Worm (Caenorhabditis elegans): ENCODE measurements around the gene Y39E4B.5.
A peak's percentile ranks its signal among the peaks of the same experiment; 100 is the strongest.

Y39E4B.5 gene

ce11 chrIII:13152697-13153391, 16.9 kb upstream of the Y39E4B.5 start, which contains the start of gene Y39E4B.10 (continued):
- TF ChIP-seq T20F7.1 (GFP tag; optimal IDR thresholded peaks at IDR 0.05) (no peak), ceh-32 (tag; optimal IDR thresholded peaks at IDR 0.05; ENCODE audit: poor library complexity) (no peak), fkh-10 (GFP tag; optimal IDR thresholded peaks at IDR 0.05) (no peak), F44E2.7 (GFP tag; IDR thresholded peaks at IDR 0.05) (no peak), nhr-237 (tag; optimal IDR thresholded peaks at IDR 0.05) (no peak), lsy-2 (tag; optimal IDR thresholded peaks at IDR 0.05) (peak in 1 of 2 experiments; percentile 61), aly-2 (tag; optimal IDR thresholded peaks at IDR 0.05) (no peak), mxl-2 (GFP tag; conservative IDR thresholded peaks at IDR 0.05) (no peak)

DNA sequence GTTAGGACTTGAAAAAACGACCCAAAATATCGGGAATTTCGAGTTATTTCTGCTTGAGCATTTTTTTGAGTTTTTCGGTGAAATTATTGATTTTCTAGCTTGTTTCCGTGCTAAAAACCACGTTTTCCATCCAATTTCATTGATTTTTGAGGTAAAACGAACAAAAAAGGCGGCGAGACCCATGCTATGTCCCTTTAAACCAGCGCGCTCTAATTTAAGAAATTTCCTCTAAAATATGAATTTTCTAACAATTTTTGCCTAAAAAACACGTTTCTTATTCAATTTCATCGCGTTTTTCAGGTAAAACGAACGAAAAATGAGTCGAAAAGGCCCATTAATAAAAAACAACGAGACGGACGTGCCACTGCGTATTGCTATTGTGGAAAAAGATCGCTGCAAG, 16.2 kb upstream of the Y39E4B.5 start, which contains the start of gene abce-1:
abce-1 (plus strand) TSS at position 301 of the 400 bp plus-strand sequence.
- no peak for TF ChIP-seq lin-15B (tag; optimal IDR thresholded peaks at IDR 0.05)
- TF ChIP-seq ztf-11 (tag; optimal IDR thresholded peaks at IDR 0.05) = no peak
- no peak for TF ChIP-seq nhr-111 (GFP tag; optimal IDR thresholded peaks at IDR 0.05)
- TF ChIP-seq spr-3 (GFP tag; optimal IDR thresholded peaks at IDR 0.05) = no peak
- no peak for TF ChIP-seq rbr-2 (tag; optimal IDR thresholded peaks at IDR 0.05)
- TF ChIP-seq madf-5 (GFP tag; IDR thresholded peaks at IDR 0.05) = no peak
- no peak for TF ChIP-seq daf-19 (GFP tag; conservative IDR thresholded peaks at IDR 0.05)
- no peak for TF ChIP-seq D1046.2 (GFP tag; IDR thresholded peaks at IDR 0.05)
- TF ChIP-seq saeg-2 (GFP tag; IDR thresholded peaks at IDR 0.05) = no peak
- no peak for TF ChIP-seq nhr-77 (tag; optimal IDR thresholded peaks at IDR 0.05)

DNA sequence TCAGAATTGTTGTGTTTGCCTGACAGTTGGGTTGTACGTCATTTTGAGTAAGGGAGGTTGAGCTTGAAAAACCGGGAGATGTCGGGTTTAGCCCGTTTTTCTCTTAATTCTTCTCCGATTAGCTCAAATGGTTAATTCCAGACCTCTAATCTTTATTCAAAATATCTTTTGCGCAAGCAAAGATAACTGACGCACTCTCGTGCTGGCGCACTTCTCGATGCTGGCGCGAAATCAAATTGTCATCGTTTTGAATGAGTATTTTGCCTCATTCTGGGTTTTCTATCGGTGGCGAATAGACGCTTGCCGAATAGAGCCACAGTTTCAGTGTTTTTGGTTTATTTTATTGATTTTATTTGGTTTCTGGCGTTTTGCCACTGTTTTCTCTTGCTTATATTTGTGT, 9.1 kb upstream of the Y39E4B.5 start:
- TF ChIP-seq dmd-9 (GFP tag; IDR thresholded peaks at IDR 0.05) = no peak
- TF ChIP-seq zfp-2 (tag; optimal IDR thresholded peaks at IDR 0.05) = no peak
- no peak for TF ChIP-seq Y5F2A.4 (GFP tag; optimal IDR thresholded peaks at IDR 0.05)
- peak; percentile 46 for TF ChIP-seq mes-2 (tag; optimal IDR thresholded peaks at IDR 0.05; ENCODE audit: poor library complexity, severe bottlenecking)
- TF ChIP-seq egl-43 (GFP tag; IDR thresholded peaks at IDR 0.05) = no peak
- no peak for TF ChIP-seq Y48G9A.11 (GFP tag; IDR thresholded peaks at IDR 0.05)
- TF ChIP-seq lin-1 (GFP tag; IDR thresholded peaks at IDR 0.05) = no peak
- TF ChIP-seq dpl-1 (GFP tag; optimal IDR thresholded peaks at IDR 0.05) = peak; percentile 55
- TF ChIP-seq pqm-1 (tag; optimal IDR thresholded peaks at IDR 0.05) = no peak
- no peak for TF ChIP-seq nhr-48 (tag; optimal IDR thresholded peaks at IDR 0.05)
- TF ChIP-seq lir-3 (tag; optimal IDR thresholded peaks at IDR 0.05) = no peak
- no peak for TF ChIP-seq ZK337.2 (GFP tag; IDR thresholded peaks at IDR 0.05)
- TF ChIP-seq lin-38 (GFP tag; IDR thresholded peaks at IDR 0.05) = peak; percentile 79
- no peak for TF ChIP-seq ceh-82 (tag; optimal IDR thresholded peaks at IDR 0.05)

DNA sequence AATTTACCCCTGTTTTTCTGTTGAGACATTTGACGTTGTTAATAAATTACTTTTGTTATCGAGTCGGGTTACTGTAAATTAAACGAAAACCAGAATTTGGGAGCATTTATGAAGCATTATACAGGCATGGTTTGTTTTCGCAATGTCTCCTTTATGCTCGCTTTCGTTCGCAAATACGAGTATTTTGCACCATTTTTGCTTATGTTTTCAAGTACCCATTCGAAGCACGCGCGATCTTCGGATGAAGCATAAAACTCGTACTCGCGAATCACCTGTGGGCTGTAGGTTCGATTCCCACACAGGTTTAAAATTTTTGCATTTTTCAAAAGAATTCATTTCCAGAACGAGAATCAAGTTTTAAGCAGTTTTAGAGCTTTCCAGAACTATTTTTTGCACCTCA, 4.8 kb upstream of the Y39E4B.5 start:
- TF ChIP-seq nhr-77 (tag; optimal IDR thresholded peaks at IDR 0.05) (no peak), ZK546.5 (tag; optimal IDR thresholded peaks at IDR 0.05) (no peak), aha-1 (tag) (peak; percentile 96), tra-1 (GFP tag; IDR thresholded peaks at IDR 0.05) (no peak)

DNA sequence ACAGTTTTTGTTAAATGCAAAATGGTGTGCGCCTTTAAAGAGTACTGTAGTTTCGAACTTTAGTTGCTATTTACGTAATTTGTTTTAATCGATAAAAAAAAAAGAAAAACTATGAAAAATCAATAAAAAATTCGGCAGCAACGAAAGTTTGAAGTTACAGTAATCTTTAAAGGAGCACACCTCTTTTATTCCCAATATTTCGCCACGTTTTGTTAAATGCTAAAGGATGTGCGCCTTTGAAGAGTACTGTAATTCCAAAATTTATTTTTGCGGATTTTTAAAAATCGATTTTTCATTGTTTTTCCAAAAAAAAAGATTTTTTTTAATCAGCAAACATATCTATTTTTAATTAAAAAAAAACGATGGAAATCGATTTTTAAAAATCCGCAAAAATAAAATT, 4.0 kb downstream of the Y39E4B.5 start:
- no peak for TF ChIP-seq Y48G9A.11 (GFP tag; IDR thresholded peaks at IDR 0.05)
- TF ChIP-seq pha-4 (GFP tag; IDR thresholded peaks at IDR 0.05) = no peak
- TF ChIP-seq pha-4 (tag; optimal IDR thresholded peaks at IDR 0.05) = no peak
- TF ChIP-seq lin-38 (GFP tag; IDR thresholded peaks at IDR 0.05) = no peak
- TF ChIP-seq daf-12 (tag; optimal IDR thresholded peaks at IDR 0.05) = no peak
- TF ChIP-seq unc-39 (tag; optimal IDR thresholded peaks at IDR 0.05) = no peak
- TF ChIP-seq sdz-12 (GFP tag; optimal IDR thresholded peaks at IDR 0.05) = no peak
- TF ChIP-seq nhr-237 (tag; optimal IDR thresholded peaks at IDR 0.05) = no peak
